Fruit fly (Drosophila melanogaster) whole organism, embryonic: ENCODE results near the gene CRIF.
A peak's percentile ranks its signal among the peaks of the same experiment; 100 is the strongest.

Source experiments
- ATbp ChIP-seq: fragments of 200-800 bp; sonication (Bioruptor generic); optimal IDR thresholded peaks from 2 replicates; lab custom pipeline; 2017; ENCODE audit warnings: missing biosample characterization, mild to moderate bottlenecking, missing genetic modification characterization, missing genetic modification reagents
- Bteb2 ChIP-seq: fragments of 200-800 bp; sonication (Bioruptor generic); optimal IDR thresholded peaks from 2 replicates; lab custom pipeline; 2016; ENCODE audit warnings: missing biosample characterization, missing genetic modification characterization
- CG11085 ChIP-seq: fragments of 200-800 bp; sonication (Bioruptor generic); IDR thresholded peaks from 2 replicates; pipeline ENCODE4 v1.3.6; 2022; ENCODE audit warnings: missing biosample characterization, missing genetic modification characterization
- CG11696 ChIP-seq: fragments of 200-800 bp; sonication (Bioruptor generic); IDR thresholded peaks from 2 replicates; pipeline ENCODE4 v1.3.6; 2022; ENCODE audit warnings: missing biosample characterization, missing genetic modification characterization
- CG1233 ChIP-seq: fragments of 200-800 bp; sonication (Bioruptor generic); optimal IDR thresholded peaks from 4 replicates; lab custom pipeline; 2018; ENCODE audit warnings: missing biosample characterization, mild to moderate bottlenecking, missing genetic modification characterization
- CG12769 ChIP-seq: fragments of 200-800 bp; sonication (Bioruptor generic); optimal IDR thresholded peaks from 2 replicates; lab custom pipeline; 2019; ENCODE audit warnings: missing biosample characterization, mild to moderate bottlenecking, missing genetic modification characterization, moderate library complexity
- CG12942 ChIP-seq: fragments of 200-800 bp; sonication (Bioruptor generic); optimal IDR thresholded peaks from 3 replicates; lab custom pipeline; 2016; ENCODE audit warnings: missing biosample characterization, missing genetic modification characterization
- CG13894 ChIP-seq: fragments of 200-800 bp; sonication (Bioruptor generic); optimal IDR thresholded peaks from 3 replicates; lab custom pipeline; 2018; ENCODE audit warnings: missing biosample characterization, mild to moderate bottlenecking, missing genetic modification characterization, moderate library complexity
- CG1647 ChIP-seq: fragments of 200-800 bp; sonication (Bioruptor generic); optimal IDR thresholded peaks from 3 replicates; lab custom pipeline; 2016; ENCODE audit warnings: missing biosample characterization, missing genetic modification characterization
- CG16779 ChIP-seq: fragments of 200-800 bp; sonication (Bioruptor generic); IDR thresholded peaks from 2 replicates; pipeline ENCODE4 v1.3.6; 2022; ENCODE audit warnings: missing biosample characterization, missing genetic modification characterization
- CG17361 ChIP-seq: fragments of 200-800 bp; sonication (Bioruptor generic); IDR thresholded peaks from 3 replicates; pipeline ENCODE4 v1.3.6; 2022; ENCODE audit warnings: missing biosample characterization, missing genetic modification characterization
- CG18764 ChIP-seq: fragments of 200-800 bp; sonication (Bioruptor generic); optimal IDR thresholded peaks from 3 replicates; lab custom pipeline; 2016; ENCODE audit warnings: missing biosample characterization, missing genetic modification characterization
- CG2875 ChIP-seq: fragments of 200-800 bp; sonication (Bioruptor generic); optimal IDR thresholded peaks from 2 replicates; lab custom pipeline; 2017; ENCODE audit warnings: missing biosample characterization, mild to moderate bottlenecking, missing genetic modification characterization, missing genetic modification reagents
- CG3163 ChIP-seq: fragments of 200-800 bp; sonication (Bioruptor generic); optimal IDR thresholded peaks from 3 replicates; lab custom pipeline; 2016; ENCODE audit warnings: missing biosample characterization, missing genetic modification characterization
- CG34224 ChIP-seq: fragments of 200-800 bp; sonication (Bioruptor generic); IDR thresholded peaks from 3 replicates; pipeline ENCODE4 v1.3.6; 2022; ENCODE audit warnings: missing biosample characterization, missing genetic modification characterization; ENCODE audit not compliant: partially characterized antibody
- CG3726 ChIP-seq: fragments of 200-800 bp; sonication (Bioruptor generic); IDR thresholded peaks from 3 replicates; pipeline ENCODE4, ENCODE4 v1.3.6; 2022; ENCODE audit warnings: missing biosample characterization, missing genetic modification characterization
- CG4424 ChIP-seq: fragments of 200-800 bp; sonication (Bioruptor generic); optimal IDR thresholded peaks from 3 replicates; lab custom pipeline; 2016; ENCODE audit warnings: missing biosample characterization, missing genetic modification characterization
- CG6175 ChIP-seq: fragments of 200-800 bp; sonication (Bioruptor generic); IDR thresholded peaks from 3 replicates; pipeline ENCODE4 v1.3.6; 2022; ENCODE audit warnings: missing biosample characterization, missing genetic modification characterization
- CG6854 ChIP-seq: fragments of 200-800 bp; sonication (Bioruptor generic); optimal IDR thresholded peaks from 3 replicates; lab custom pipeline; 2017; ENCODE audit warnings: missing biosample characterization, mild to moderate bottlenecking, missing genetic modification characterization
- CG8478 ChIP-seq: fragments of >200 bp; optimal IDR thresholded peaks from 2 replicates; lab custom pipeline; 2018
- D19A ChIP-seq: fragments of 200-800 bp; optimal IDR thresholded peaks from 3 replicates; lab custom pipeline; 2019; ENCODE audit warnings: missing biosample characterization, mild to moderate bottlenecking, missing genetic modification characterization, moderate library complexity
- Deaf1 ChIP-seq: fragments of 200-800 bp; optimal IDR thresholded peaks from 3 replicates; lab custom pipeline; 2019; ENCODE audit warnings: missing biosample characterization, mild to moderate bottlenecking, missing genetic modification characterization, moderate library complexity
- Doc3 ChIP-seq: fragments of 200-800 bp; sonication (Bioruptor generic); IDR thresholded peaks from 3 replicates; pipeline ENCODE4 v1.3.6; 2022; ENCODE audit warnings: missing biosample characterization, missing genetic modification characterization; ENCODE audit not compliant: partially characterized antibody
- Dp ChIP-seq: fragments of 200-800 bp; sonication (Bioruptor generic); optimal IDR thresholded peaks from 2 replicates; lab custom pipeline; 2018; ENCODE audit warnings: missing biosample characterization, mild to moderate bottlenecking, missing genetic modification characterization, moderate library complexity
- Dref ChIP-seq: fragments of 200-800 bp; sonication (Bioruptor generic); IDR thresholded peaks from 2 replicates; pipeline ENCODE4 v1.3.6; 2022; ENCODE audit warnings: missing biosample characterization, missing genetic modification characterization
- HLH3B ChIP-seq: fragments of 200-800 bp; sonication (Bioruptor generic); IDR thresholded peaks from 2 replicates; pipeline ENCODE4 v1.3.6; 2022; ENCODE audit warnings: missing biosample characterization, missing genetic modification characterization
- Hmx ChIP-seq: fragments of 200-800 bp; sonication (Bioruptor generic); optimal IDR thresholded peaks from 2 replicates; lab custom pipeline; 2016; ENCODE audit warnings: missing biosample characterization, missing genetic modification characterization
- Hr51 ChIP-seq, 2 experiments: fragments of 200-800 bp; sonication (Bioruptor generic); optimal IDR thresholded peaks; 2 replicates in 1 of 2; 3 replicates in 1 of 2; lab custom pipeline; 2016 to 2018; ENCODE audit warnings: missing biosample characterization in 2 of 2, missing genetic modification characterization in 2 of 2, mild to moderate bottlenecking in 1 of 2, moderate library complexity in 1 of 2
- Hsf ChIP-seq: fragments of 200-800 bp; sonication (Bioruptor generic); optimal IDR thresholded peaks from 3 replicates; lab custom pipeline; 2016; ENCODE audit warnings: missing biosample characterization, missing genetic modification characterization
- NC2α ChIP-seq: fragments of 200-800 bp; sonication (Bioruptor generic); optimal IDR thresholded peaks from 2 replicates; lab custom pipeline; 2016; ENCODE audit warnings: missing biosample characterization, missing genetic modification characterization
- NfI ChIP-seq: fragments of 200-800 bp; sonication (Bioruptor generic); optimal IDR thresholded peaks from 3 replicates; lab custom pipeline; 2018; ENCODE audit warnings: missing biosample characterization, mild to moderate bottlenecking, missing genetic modification characterization, moderate library complexity
- Oli ChIP-seq: fragments of 200-800 bp; sonication (Bioruptor generic); optimal IDR thresholded peaks from 2 replicates; lab custom pipeline; 2018; ENCODE audit warnings: missing biosample characterization, mild to moderate bottlenecking, missing genetic modification characterization, moderate library complexity
- Ptx1 ChIP-seq: fragments of 200-800 bp; sonication (Bioruptor generic); IDR thresholded peaks from 2 replicates; pipeline ENCODE4 v1.3.6; 2022; ENCODE audit warnings: missing biosample characterization, missing genetic modification characterization
- Sox100B ChIP-seq: fragments of 200-800 bp; sonication (Bioruptor generic); optimal IDR thresholded peaks from 3 replicates; lab custom pipeline; 2018; ENCODE audit warnings: missing biosample characterization, mild to moderate bottlenecking, missing genetic modification characterization
- TFAM ChIP-seq: fragments of 200-800 bp; sonication (Bioruptor generic); optimal IDR thresholded peaks from 2 replicates; lab custom pipeline; 2017; ENCODE audit warnings: missing biosample characterization, missing genetic modification characterization, inconsistent platforms
- disco-r ChIP-seq: fragments of 200-800 bp; sonication (Bioruptor generic); optimal IDR thresholded peaks from 2 replicates; lab custom pipeline; 2016; ENCODE audit warnings: missing biosample characterization, missing genetic modification characterization
- emc ChIP-seq: fragments of 200-800 bp; sonication (Bioruptor generic); optimal IDR thresholded peaks from 2 replicates; lab custom pipeline; 2016; ENCODE audit warnings: missing biosample characterization, missing genetic modification characterization
- en ChIP-seq: fragments of 200-800 bp; sonication (Bioruptor generic); optimal IDR thresholded peaks from 2 replicates; lab custom pipeline; 2016; ENCODE audit warnings: missing biosample characterization, missing genetic modification characterization
- ewg ChIP-seq: fragments of 200-800 bp; sonication (Bioruptor generic); optimal IDR thresholded peaks from 3 replicates; lab custom pipeline; 2017; ENCODE audit warnings: mild to moderate bottlenecking, missing biosample characterization, missing genetic modification reagents, missing genetic modification characterization
- hkb ChIP-seq, 2 experiments: fragments of 200-800 bp in 1 of 2; fragments of >200 bp in 1 of 2; sonication (Bioruptor generic) in 1 of 2; IDR thresholded peaks in 1 of 2; optimal IDR thresholded peaks in 1 of 2; 2 replicates each; pipeline versions ENCODE4 v1.3.6 to Lab custom; 2017 to 2022; ENCODE audit warnings: missing biosample characterization in 1 of 2, missing genetic modification characterization in 1 of 2
- kah ChIP-seq: fragments of 200-800 bp; sonication (Bioruptor generic); optimal IDR thresholded peaks from 2 replicates; lab custom pipeline; 2018; ENCODE audit warnings: missing biosample characterization, mild to moderate bottlenecking, missing genetic modification characterization
- klu ChIP-seq: fragments of 200-800 bp; sonication (Bioruptor generic); IDR thresholded peaks from 2 replicates; pipeline ENCODE4 v1.3.6; 2022; ENCODE audit warnings: missing biosample characterization, missing genetic modification characterization
- mirr ChIP-seq: fragments of 200-800 bp; sonication (Bioruptor generic); optimal IDR thresholded peaks from 3 replicates; lab custom pipeline; 2018; ENCODE audit warnings: missing biosample characterization, mild to moderate bottlenecking, missing genetic modification characterization
- nom ChIP-seq: fragments of 200-800 bp; sonication (Bioruptor generic); optimal IDR thresholded peaks from 2 replicates; lab custom pipeline; 2017; ENCODE audit warnings: missing biosample characterization, missing genetic modification characterization, mild to moderate bottlenecking, moderate library complexity, missing genetic modification reagents
- ro ChIP-seq: fragments of 200-800 bp; sonication (Bioruptor generic); IDR thresholded peaks from 2 replicates; pipeline ENCODE4 v1.3.6; 2022; ENCODE audit warnings: missing biosample characterization, missing genetic modification characterization
- sc ChIP-seq, 3 experiments: fragments of >200 bp in 2 of 3; fragments of 200-800 bp in 1 of 3; sonication (Bioruptor generic) in 1 of 3; optimal IDR thresholded peaks; 2 replicates in 2 of 3; 3 replicates in 1 of 3; lab custom pipeline; 2017; ENCODE audit warnings: mild to moderate bottlenecking in 1 of 3, missing biosample characterization in 1 of 3, missing genetic modification characterization in 1 of 3, missing genetic modification reagents in 1 of 3
- sd ChIP-seq: fragments of 200-800 bp; sonication (Bioruptor generic); optimal IDR thresholded peaks from 3 replicates; lab custom pipeline; 2018; ENCODE audit warnings: missing biosample characterization, mild to moderate bottlenecking, missing genetic modification characterization, moderate library complexity
- shn ChIP-seq: fragments of 200-800 bp; sonication (Bioruptor generic); optimal IDR thresholded peaks from 3 replicates; lab custom pipeline; 2016; ENCODE audit warnings: missing biosample characterization, missing genetic modification characterization
- tio ChIP-seq: fragments of 200-800 bp; sonication (Bioruptor generic); optimal IDR thresholded peaks from 2 replicates; lab custom pipeline; 2017; ENCODE audit warnings: missing biosample characterization, missing genetic modification characterization, inconsistent platforms
- trem ChIP-seq: fragments of 200-800 bp; optimal IDR thresholded peaks from 3 replicates; lab custom pipeline; 2019; ENCODE audit warnings: missing biosample characterization, mild to moderate bottlenecking, missing genetic modification characterization, moderate library complexity
- vfl ChIP-seq: fragments of 200-800 bp; sonication (Bioruptor generic); optimal IDR thresholded peaks from 2 replicates; lab custom pipeline; 2016; ENCODE audit warnings: missing biosample characterization, missing genetic modification characterization

CRIF gene

dm6 chr3L:21574296-21574745 lies 5.6 kb upstream of the CRIF start (continued):
- no peak for TF ChIP-seq Hr51 (GFP tag; optimal IDR thresholded peaks at IDR 0.05; lab: Kevin White, UChicago)
- TF ChIP-seq Doc3 (GFP tag; lab: Robert Waterston, UW): no peak
- no peak for TF ChIP-seq Dref (GFP tag; lab: Robert Waterston, UW)
- TF ChIP-seq CG6175 (GFP tag; lab: Robert Waterston, UW): no peak
- TF ChIP-seq CG1647 (GFP tag; lab: Kevin White, UChicago): no peak
- no peak for TF ChIP-seq TFAM (GFP tag; lab: Kevin White, UChicago)
- no peak for TF ChIP-seq emc (GFP tag; lab: Kevin White, UChicago)
- peak; percentile 13 for TF ChIP-seq trem (tag; lab: Kevin White, UChicago)
- no peak for TF ChIP-seq Hmx (GFP tag; lab: Kevin White, UChicago)
- no peak for TF ChIP-seq NfI
- TF ChIP-seq nom (GFP tag; lab: Kevin White, UChicago): no peak
- no peak for TF ChIP-seq tio (GFP tag; lab: Kevin White, UChicago)
- TF ChIP-seq Bteb2 (GFP tag; lab: Kevin White, UChicago): no peak
- no peak for TF ChIP-seq klu (GFP tag; lab: Robert Waterston, UW)
- TF ChIP-seq Dp (GFP tag; lab: Kevin White, UChicago): peak; percentile 13
- no peak for TF ChIP-seq Deaf1
- TF ChIP-seq CG16779 (GFP tag; lab: Robert Waterston, UW): no peak
- no peak for TF ChIP-seq mirr
- TF ChIP-seq disco-r: no peak
- no peak for TF ChIP-seq CG17361 (GFP tag; lab: Robert Waterston, UW)
- no peak for TF ChIP-seq CG8478 (lab: Kevin White, UChicago)
- no peak for TF ChIP-seq ro (GFP tag; lab: Robert Waterston, UW)
- TF ChIP-seq kah (GFP tag; lab: Kevin White, UChicago): no peak
- TF ChIP-seq CG34224 (GFP tag; lab: Robert Waterston, UW): no peak
- TF ChIP-seq en: no peak
- TF ChIP-seq ATbp: no peak
- no peak for TF ChIP-seq CG18764 (GFP tag; lab: Kevin White, UChicago)
- peak; percentile 22 for TF ChIP-seq D19A (tag; lab: Kevin White, UChicago)
- TF ChIP-seq shn (GFP tag; lab: Kevin White, UChicago): no peak
- TF ChIP-seq HLH3B: no peak
- TF ChIP-seq vfl (GFP tag; lab: Kevin White, UChicago): no peak
- TF ChIP-seq ewg: no peak
- TF ChIP-seq CG3163 (GFP tag; lab: Kevin White, UChicago): no peak
- no peak for TF ChIP-seq Hsf (GFP tag; lab: Kevin White, UChicago)
- no peak for TF ChIP-seq Oli (tag; lab: Kevin White, UChicago)
- no peak for TF ChIP-seq Ptx1 (GFP tag; lab: Robert Waterston, UW)
- TF ChIP-seq hkb (optimal IDR thresholded peaks at IDR 0.05; lab: Kevin White, UChicago): peak; percentile 24
- no peak for TF ChIP-seq hkb (GFP tag; IDR thresholded peaks at IDR 0.05; lab: Robert Waterston, UW)
- TF ChIP-seq CG1233: no peak
- TF ChIP-seq sd (tag; lab: Kevin White, UChicago): no peak
- TF ChIP-seq CG12942 (GFP tag; lab: Kevin White, UChicago): no peak
- no peak for TF ChIP-seq CG3726 (GFP tag; lab: Robert Waterston, UW)
- no peak for TF ChIP-seq CG13894 (tag; lab: Kevin White, UChicago)
- TF ChIP-seq CG11696 (GFP tag; lab: Robert Waterston, UW): no peak
- no peak for TF ChIP-seq CG2875 (GFP tag; lab: Kevin White, UChicago)
- no peak for TF ChIP-seq CG6854 (GFP tag; lab: Kevin White, UChicago)
- TF ChIP-seq NC2α (GFP tag; lab: Kevin White, UChicago): no peak
- TF ChIP-seq CG12769 (tag; lab: Kevin White, UChicago): no peak
- TF ChIP-seq Sox100B (GFP tag; lab: Kevin White, UChicago): no peak
- TF ChIP-seq CG4424 (GFP tag; lab: Kevin White, UChicago): no peak
- no peak for TF ChIP-seq CG11085 (GFP tag; lab: Robert Waterston, UW)
- no peak for TF ChIP-seq sc (optimal IDR thresholded peaks at IDR 0.05; lab: Kevin White, UChicago)
- no peak for TF ChIP-seq sc (GFP tag; optimal IDR thresholded peaks at IDR 0.05; lab: Kevin White, UChicago)
